Worm (Caenorhabditis elegans) whole organism, late embryonic: ENCODE results near the gene Y7A5A.5.

Experiments
- C08G9.2 ChIP-seq: sonication (generic microtip); optimal IDR thresholded peaks from 2 replicates; lab custom pipeline; 2016; ENCODE audit warnings: mild to moderate bottlenecking, missing genetic modification characterization, moderate library complexity, missing compliant biosample characterization
- ama-1 ChIP-seq: fragments of 150-350 bp; optimal IDR thresholded peaks from 2 replicates; lab custom pipeline; 2014
- ceh-2 ChIP-seq: sonication (generic microtip); optimal IDR thresholded peaks from 2 replicates; lab custom pipeline; 2016; ENCODE audit warnings: missing genotype, missing genetic modification characterization, missing compliant biosample characterization
- ceh-24 ChIP-seq: sonication (generic microtip); optimal IDR thresholded peaks from 2 replicates; lab custom pipeline; 2016; ENCODE audit warnings: mild to moderate bottlenecking, missing genetic modification characterization, missing compliant biosample characterization
- ceh-31 ChIP-seq: sonication (generic microtip); optimal IDR thresholded peaks from 2 replicates; lab custom pipeline; 2016; ENCODE audit warnings: missing genetic modification characterization, missing compliant biosample characterization
- ceh-34 ChIP-seq: sonication (generic microtip); optimal IDR thresholded peaks from 2 replicates; lab custom pipeline; 2016; ENCODE audit warnings: mild to moderate bottlenecking, missing genetic modification characterization, missing compliant biosample characterization
- ceh-45 ChIP-seq: fragments of 200-800 bp; sonication (Bioruptor generic); IDR thresholded peaks from 2 replicates; pipeline ENCODE4 v1.3.6; 2022; ENCODE audit warnings: missing genetic modification reagents, missing genetic modification characterization, missing compliant biosample characterization
- ceh-48 ChIP-seq: sonication (generic microtip); optimal IDR thresholded peaks from 2 replicates; lab custom pipeline; 2016; ENCODE audit warnings: missing genetic modification characterization, inconsistent platforms, missing compliant biosample characterization
- ceh-6 ChIP-seq: fragments of 200-800 bp; sonication (Bioruptor generic); optimal IDR thresholded peaks from 2 replicates; lab custom pipeline; 2018; ENCODE audit warnings: mild to moderate bottlenecking, missing genetic modification characterization, missing compliant biosample characterization
- ceh-9 ChIP-seq: sonication (generic microtip); optimal IDR thresholded peaks from 2 replicates; lab custom pipeline; 2016; ENCODE audit warnings: mild to moderate bottlenecking, missing genetic modification characterization, inconsistent platforms, missing compliant biosample characterization
- che-1 ChIP-seq: sonication (generic microtip); optimal IDR thresholded peaks from 2 replicates; lab custom pipeline; 2016; ENCODE audit warnings: mild to moderate bottlenecking, missing genetic modification characterization, missing compliant biosample characterization
- dmd-4 ChIP-seq: sonication (generic microtip); optimal IDR thresholded peaks from 2 replicates; lab custom pipeline; 2016; ENCODE audit warnings: borderline replicate concordance, missing genetic modification characterization, missing compliant biosample characterization
- dve-1 ChIP-seq: sonication (generic microtip); optimal IDR thresholded peaks from 2 replicates; lab custom pipeline; 2017; ENCODE audit warnings: antibody characterized with exemption, mild to moderate bottlenecking, missing genetic modification characterization, missing compliant biosample characterization
- elt-2 ChIP-seq: sonication (generic microtip); optimal IDR thresholded peaks from 2 replicates; lab custom pipeline; 2016; ENCODE audit warnings: missing genetic modification reagents, missing genetic modification characterization, missing compliant biosample characterization
- elt-4 ChIP-seq: sonication (generic microtip); optimal IDR thresholded peaks from 2 replicates; lab custom pipeline; 2016; ENCODE audit warnings: missing genetic modification characterization, missing compliant biosample characterization
- ets-4 ChIP-seq: sonication (generic microtip); optimal IDR thresholded peaks from 2 replicates; lab custom pipeline; 2016; ENCODE audit warnings: missing genetic modification characterization, missing compliant biosample characterization
- hlh-15 ChIP-seq: sonication (generic microtip); optimal IDR thresholded peaks from 2 replicates; lab custom pipeline; 2016; ENCODE audit warnings: missing genetic modification characterization, missing compliant biosample characterization
- hlh-6 ChIP-seq: sonication (generic microtip); optimal IDR thresholded peaks from 2 replicates; lab custom pipeline; 2016; ENCODE audit warnings: missing genotype, missing genetic modification characterization, missing compliant biosample characterization
- hlh-8 ChIP-seq: sonication (generic microtip); optimal IDR thresholded peaks from 2 replicates; lab custom pipeline; 2016; ENCODE audit warnings: missing genotype, missing genetic modification characterization, missing compliant biosample characterization
- lin-11 ChIP-seq: fragments of 200-800 bp; sonication (Bioruptor generic); optimal IDR thresholded peaks from 2 replicates; lab custom pipeline; 2018; ENCODE audit warnings: mild to moderate bottlenecking, missing genetic modification characterization, missing compliant biosample characterization
- mec-3 ChIP-seq: sonication (generic microtip); optimal IDR thresholded peaks from 2 replicates; lab custom pipeline; 2016; ENCODE audit warnings: borderline replicate concordance, missing genetic modification characterization, missing compliant biosample characterization
- nhr-232 ChIP-seq: sonication (generic microtip); optimal IDR thresholded peaks from 2 replicates; lab custom pipeline; 2016; ENCODE audit warnings: missing genetic modification characterization, missing compliant biosample characterization
- odd-2 ChIP-seq: sonication (generic microtip); optimal IDR thresholded peaks from 2 replicates; lab custom pipeline; 2017; ENCODE audit warnings: antibody characterized with exemption, mild to moderate bottlenecking, missing genetic modification characterization, missing compliant biosample characterization
- pat-9 ChIP-seq: fragments of 200-800 bp; sonication (Bioruptor generic); optimal IDR thresholded peaks from 2 replicates; lab custom pipeline; 2018; ENCODE audit warnings: mild to moderate bottlenecking, missing genetic modification characterization, moderate library complexity, missing compliant biosample characterization
- pros-1 ChIP-seq: fragments of 150-350 bp; optimal IDR thresholded peaks from 2 replicates; lab custom pipeline; 2014; ENCODE audit warnings: missing biosample characterization, missing genetic modification reagents, missing genetic modification characterization
- sdc-2 ChIP-seq: sonication (generic microtip); optimal IDR thresholded peaks from 2 replicates; lab custom pipeline; 2016; ENCODE audit warnings: missing genotype, missing genetic modification characterization, missing compliant biosample characterization
- sox-2 ChIP-seq: fragments of 200-800 bp; sonication (Bioruptor generic); IDR thresholded peaks from 2 replicates; pipeline ENCODE4 v1.3.6; 2022; ENCODE audit warnings: missing genetic modification reagents, missing genetic modification characterization, missing compliant biosample characterization
- tbx-7 ChIP-seq: sonication (generic microtip); optimal IDR thresholded peaks from 2 replicates; lab custom pipeline; 2016; ENCODE audit warnings: missing genotype, missing genetic modification characterization, missing compliant biosample characterization
- unc-3 ChIP-seq, 2 experiments: fragments of 200-800 bp in 1 of 2; sonication (Bioruptor generic) in 1 of 2; sonication (generic microtip) in 1 of 2; conservative IDR thresholded peaks in 1 of 2; optimal IDR thresholded peaks in 1 of 2; 2 replicates each; pipeline versions ENCODE4 v1.3.6 to Lab custom; 2016 to 2022; ENCODE audit warnings: missing compliant biosample characterization in 2 of 2, missing genetic modification characterization in 2 of 2, missing genetic modification reagents in 1 of 2
- unc-42 ChIP-seq: sonication (generic microtip); optimal IDR thresholded peaks from 2 replicates; lab custom pipeline; 2016; ENCODE audit warnings: missing genotype, missing genetic modification characterization, missing compliant biosample characterization
- zip-5 ChIP-seq: sonication (generic microtip); optimal IDR thresholded peaks from 2 replicates; lab custom pipeline; 2016; ENCODE audit warnings: missing genetic modification characterization, missing compliant biosample characterization
- ztf-16 ChIP-seq: sonication (generic microtip); optimal IDR thresholded peaks from 2 replicates; lab custom pipeline; 2017; ENCODE audit warnings: missing genetic modification characterization, missing compliant biosample characterization

Y7A5A.5 gene

ce11 chrX:15779503-15779902 is 7.1 kb downstream of the Y7A5A.5 start:
- TF ChIP-seq pros-1 (no peak), ets-4 (tag; lab: Kevin White, UChicago) (no peak), dve-1 (tag; lab: Kevin White, UChicago) (no peak)

ce11 chrX:15773262-15773908 is 13.2 kb downstream of the Y7A5A.5 start, which contains the start of gene Y7A5A.13:
Gene Y7A5A.13 (plus strand): TSS chrX:15773858.
- no peak for TF ChIP-seq che-1 (tag; lab: Kevin White, UChicago)

ce11 chrX:15772674-15773073 is 14.0 kb downstream of the Y7A5A.5 start, which contains the start of gene Y7A5A.2:
Gene Y7A5A.2 (minus strand): TSS chrX:15772735.
- TF ChIP-seq che-1 (tag; lab: Kevin White, UChicago): no peak
- no peak for TF ChIP-seq ama-1
- TF ChIP-seq ceh-34 (tag; lab: Kevin White, UChicago): no peak
- TF ChIP-seq hlh-15: no peak
- TF ChIP-seq elt-4 (tag; lab: Kevin White, UChicago): no peak
- TF ChIP-seq ceh-6 (GFP tag; lab: Kevin White, UChicago): no peak
- TF ChIP-seq tbx-7 (tag; lab: Kevin White, UChicago): no peak
- TF ChIP-seq sox-2 (GFP tag; lab: Robert Waterston, UW): no peak
- TF ChIP-seq ceh-48 (tag; lab: Kevin White, UChicago): no peak
- no peak for TF ChIP-seq nhr-232
- TF ChIP-seq sdc-2: no peak
- no peak for TF ChIP-seq ceh-45 (GFP tag; lab: Robert Waterston, UW)
- TF ChIP-seq unc-42 (tag; lab: Kevin White, UChicago): no peak
- TF ChIP-seq dmd-4 (tag; lab: Kevin White, UChicago): no peak
- no peak for TF ChIP-seq ztf-16 (tag; lab: Kevin White, UChicago)
- TF ChIP-seq ceh-2 (tag; lab: Kevin White, UChicago): no peak
- no peak for TF ChIP-seq pat-9 (tag; lab: Kevin White, UChicago)
- no peak for TF ChIP-seq C08G9.2
- TF ChIP-seq unc-3 (GFP tag; conservative IDR thresholded peaks at IDR 0.05; lab: Robert Waterston, UW): no peak
- TF ChIP-seq unc-3 (tag; optimal IDR thresholded peaks at IDR 0.05; lab: Kevin White, UChicago): no peak
- no peak for TF ChIP-seq ceh-24 (tag; lab: Kevin White, UChicago)

- no peak for TF ChIP-seq hlh-6
- no peak for TF ChIP-seq elt-4 (tag; lab: Kevin White, UChicago)
- TF ChIP-seq zip-5 (tag; lab: Kevin White, UChicago): no peak
Measured at ce11 chrX:15771411-15771810, 15.2 kb downstream of the Y7A5A.5 start, which contains the start of gene Y7A5A.1. Gene Y7A5A.1 (minus strand): TSS chrX:15771493.

- TF ChIP-seq elt-4 (tag; lab: Kevin White, UChicago): no peak
- TF ChIP-seq ceh-31 (tag; lab: Kevin White, UChicago): no peak
- TF ChIP-seq pros-1: no peak
- TF ChIP-seq hlh-6: no peak
- TF ChIP-seq odd-2 (tag; lab: Kevin White, UChicago): no peak
- TF ChIP-seq lin-11 (tag; lab: Kevin White, UChicago): no peak
- no peak for TF ChIP-seq dmd-4 (tag; lab: Kevin White, UChicago)
- no peak for TF ChIP-seq ceh-9
Measured at ce11 chrX:15770787-15771186, 15.8 kb downstream of the Y7A5A.5 start.

- no peak for TF ChIP-seq hlh-8 (tag; lab: Kevin White, UChicago)
- no peak for TF ChIP-seq mec-3 (tag; lab: Kevin White, UChicago)
- TF ChIP-seq elt-2: peak; percentile 4
Measured at ce11 chrX:15769895-15770559, 16.6 kb downstream of the Y7A5A.5 start.
